Worm (Caenorhabditis elegans) whole organism, L4/young adult: Measurements from ENCODE around the gene wee-1.3.

ENCODE experiments used
- W03F9.2 ChIP-seq: fragments of 150-350 bp; optimal IDR thresholded peaks from 2 replicates; lab custom pipeline; 2014; ENCODE audit warnings: missing biosample characterization, missing genetic modification characterization
- dao-5 ChIP-seq: sonication (generic microtip); optimal IDR thresholded peaks from 2 replicates; lab custom pipeline; 2016; ENCODE audit warnings: missing genotype, missing genetic modification characterization, moderate library complexity, missing compliant biosample characterization
- him-1 ChIP-seq: sonication (generic microtip); optimal IDR thresholded peaks from 2 replicates; lab custom pipeline; 2016; ENCODE audit warnings: missing genotype, missing genetic modification reagents, missing genetic modification characterization, missing compliant biosample characterization

Gene wee-1.3

ce11 chrII:9716417-9717039 lies at the start of gene wee-1.3:
TSS of gene wee-1.3 (minus strand) at chrII:9716467.
- TF ChIP-seq him-1 (tag; lab: Kevin White, UChicago) (no peak), dao-5 (no peak), W03F9.2 (tag; lab: Kevin White, UChicago) (peak; percentile 79)

- no peak for TF ChIP-seq him-1 (tag; lab: Kevin White, UChicago)
- no peak for TF ChIP-seq dao-5
- no peak for TF ChIP-seq W03F9.2 (tag; lab: Kevin White, UChicago)
These were observed 48.4 kb upstream of the wee-1.3 start for ce11 chrII:9764696-9765095.

DNA sequence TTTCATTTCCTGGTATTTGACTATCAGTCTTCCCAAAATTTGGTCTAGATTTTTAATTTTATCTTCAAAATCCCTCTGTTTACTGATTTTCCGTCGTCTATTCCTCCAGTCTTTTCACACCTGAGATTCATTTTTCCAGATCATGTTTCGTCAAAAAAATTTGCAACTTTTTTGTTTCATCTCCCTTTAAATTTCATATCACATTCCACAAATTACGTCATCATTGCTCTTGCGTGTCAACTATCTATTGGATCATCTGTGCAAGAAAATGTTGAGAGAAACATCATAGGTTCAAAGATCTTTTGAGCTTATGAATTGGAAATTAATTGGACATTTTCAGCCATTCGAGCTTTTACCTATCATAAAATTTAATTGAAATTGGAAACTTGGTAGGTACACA lies 43.1 kb upstream of the wee-1.3 start:
- TF ChIP-seq W03F9.2 (tag; lab: Kevin White, UChicago) (no peak), dao-5 (no peak), him-1 (tag; lab: Kevin White, UChicago) (no peak)

- TF ChIP-seq W03F9.2 (tag; lab: Kevin White, UChicago) (no peak), dao-5 (no peak), him-1 (tag; lab: Kevin White, UChicago) (no peak)
These were observed 41.5 kb upstream of the wee-1.3 start, which contains the start of gene shk-1 for ce11 chrII:9757651-9758282. TSS of gene shk-1 (plus strand) at chrII:9758232.

- TF ChIP-seq dao-5 (no peak), him-1 (tag; lab: Kevin White, UChicago) (no peak), W03F9.2 (tag; lab: Kevin White, UChicago) (no peak)
These were observed 39.2 kb upstream of the wee-1.3 start for ce11 chrII:9755425-9755824.

ce11 chrII:9753730-9754129 lies 37.5 kb upstream of the wee-1.3 start, which contains the start of gene ZK1321.1:
TSS of gene ZK1321.1 (plus strand) at chrII:9754030.
- no peak for TF ChIP-seq dao-5
- no peak for TF ChIP-seq W03F9.2 (tag; lab: Kevin White, UChicago)
- no peak for TF ChIP-seq him-1 (tag; lab: Kevin White, UChicago)

DNA sequence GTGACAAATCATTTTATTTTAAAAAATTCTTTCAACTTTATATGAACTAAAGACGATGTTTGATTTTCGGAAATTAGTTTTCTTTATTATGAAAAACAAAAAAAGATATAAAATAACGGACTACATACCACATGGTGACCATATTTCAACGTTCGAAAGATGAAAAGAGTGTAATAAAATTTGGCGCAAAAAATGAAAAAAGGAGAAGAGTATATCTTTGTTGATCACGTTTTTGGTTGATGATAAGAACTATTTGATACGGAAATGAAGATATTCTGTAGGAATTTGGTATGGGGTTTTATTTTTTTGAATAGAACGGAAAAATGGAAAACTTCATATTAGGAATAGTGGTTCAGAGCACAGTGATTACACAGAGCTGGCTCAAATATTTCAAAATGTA lies 36.8 kb upstream of the wee-1.3 start, which contains the start of gene Y53C12B.7:
Y53C12B.7 (minus strand) TSS at position 163 of the 400 bp plus-strand sequence.
- TF ChIP-seq dao-5 (no peak), W03F9.2 (tag; lab: Kevin White, UChicago) (no peak), him-1 (tag; lab: Kevin White, UChicago) (no peak)

- TF ChIP-seq W03F9.2 (tag; lab: Kevin White, UChicago) (no peak), dao-5 (no peak), him-1 (tag; lab: Kevin White, UChicago) (no peak)
These were observed 36.0 kb upstream of the wee-1.3 start for ce11 chrII:9752278-9752677.

DNA sequence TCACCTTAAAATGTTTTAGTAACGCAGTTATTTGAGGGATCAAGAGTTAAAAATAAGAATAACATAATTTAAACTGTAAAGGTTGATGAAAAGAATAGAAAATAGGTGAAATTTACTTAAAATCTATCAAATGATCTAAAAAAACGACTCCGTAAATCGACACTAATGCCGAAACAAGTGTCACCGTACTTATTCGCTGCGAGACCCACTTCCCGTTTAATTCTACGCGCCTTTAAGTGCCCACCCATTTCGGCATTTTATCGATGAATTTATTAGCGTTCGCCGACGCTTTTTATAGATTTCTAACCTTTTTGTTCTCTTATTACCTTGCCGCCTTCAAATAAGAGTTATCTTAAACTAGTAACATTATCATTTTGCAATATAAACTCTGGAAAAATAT lies 29.8 kb upstream of the wee-1.3 start, which contains the start of the genes Y53C12B.1 and nos-3:
Y53C12B.1 (minus strand) TSS at position 10 of the 400 bp plus-strand sequence.
nos-3 (plus strand) TSS at position 248 of the 400 bp plus-strand sequence.
- no peak for TF ChIP-seq dao-5
- TF ChIP-seq W03F9.2 (tag; lab: Kevin White, UChicago), result peak; percentile 85
- peak; percentile 14 for TF ChIP-seq him-1 (tag; lab: Kevin White, UChicago)

ce11 chrII:9742784-9743183 lies 26.5 kb upstream of the wee-1.3 start, which contains the start of gene pno-1:
TSS of gene pno-1 (minus strand) at chrII:9742884.
- no peak for TF ChIP-seq W03F9.2 (tag; lab: Kevin White, UChicago)
- TF ChIP-seq him-1 (tag; lab: Kevin White, UChicago), result no peak
- TF ChIP-seq dao-5, result no peak

- no peak for TF ChIP-seq W03F9.2 (tag; lab: Kevin White, UChicago)
- no peak for TF ChIP-seq him-1 (tag; lab: Kevin White, UChicago)
- no peak for TF ChIP-seq dao-5
These were observed 25.1 kb upstream of the wee-1.3 start for ce11 chrII:9741400-9741799.

- TF ChIP-seq W03F9.2 (tag; lab: Kevin White, UChicago), result no peak
- no peak for TF ChIP-seq him-1 (tag; lab: Kevin White, UChicago)
These were observed 24.3 kb upstream of the wee-1.3 start for ce11 chrII:9740552-9740951.

DNA sequence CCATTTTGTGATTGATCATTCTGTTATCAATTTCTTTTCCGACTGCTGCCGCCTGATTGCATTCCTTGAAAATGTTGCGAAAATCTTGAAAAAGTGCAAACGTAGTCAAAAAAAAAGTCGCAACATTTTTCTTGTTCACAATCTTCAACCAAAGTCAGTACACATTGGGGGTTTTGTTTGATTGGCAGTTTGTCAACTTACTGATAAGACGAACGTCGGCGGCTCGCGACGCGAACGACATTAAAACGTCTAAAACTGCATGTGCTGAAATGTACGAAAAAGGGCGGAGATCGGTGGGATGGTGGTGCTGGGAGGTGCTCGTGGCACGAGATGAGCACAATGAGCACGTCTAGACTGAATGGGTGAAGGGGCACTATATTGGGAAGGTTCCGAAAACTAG lies 22.6 kb upstream of the wee-1.3 start:
- TF ChIP-seq W03F9.2 (tag; lab: Kevin White, UChicago) (no peak), him-1 (tag; lab: Kevin White, UChicago) (no peak), dao-5 (no peak)

DNA sequence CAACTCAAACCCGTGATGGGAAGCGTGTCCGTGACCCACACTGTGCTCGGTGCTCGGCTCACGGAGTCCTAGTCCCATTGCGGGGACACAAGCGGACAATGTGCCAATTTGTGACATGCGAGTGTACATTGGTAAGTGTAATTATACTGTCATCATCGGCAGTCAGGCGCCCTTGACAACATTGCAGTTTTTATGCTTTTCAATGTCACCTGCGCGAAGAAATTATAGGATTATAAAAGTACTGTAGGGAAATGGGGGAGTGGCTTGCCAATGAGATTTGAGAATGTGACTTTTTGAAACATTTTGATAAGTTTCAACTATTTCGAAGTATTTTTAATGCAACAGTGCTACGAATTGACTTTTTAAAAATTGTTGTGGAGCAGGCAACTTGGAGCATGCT lies 19.5 kb upstream of the wee-1.3 start:
- no peak for TF ChIP-seq him-1 (tag; lab: Kevin White, UChicago)
- TF ChIP-seq W03F9.2 (tag; lab: Kevin White, UChicago), result no peak
- no peak for TF ChIP-seq dao-5
